Fruit fly (Drosophila melanogaster): ENCODE measurements around the gene sfl.

DNA sequence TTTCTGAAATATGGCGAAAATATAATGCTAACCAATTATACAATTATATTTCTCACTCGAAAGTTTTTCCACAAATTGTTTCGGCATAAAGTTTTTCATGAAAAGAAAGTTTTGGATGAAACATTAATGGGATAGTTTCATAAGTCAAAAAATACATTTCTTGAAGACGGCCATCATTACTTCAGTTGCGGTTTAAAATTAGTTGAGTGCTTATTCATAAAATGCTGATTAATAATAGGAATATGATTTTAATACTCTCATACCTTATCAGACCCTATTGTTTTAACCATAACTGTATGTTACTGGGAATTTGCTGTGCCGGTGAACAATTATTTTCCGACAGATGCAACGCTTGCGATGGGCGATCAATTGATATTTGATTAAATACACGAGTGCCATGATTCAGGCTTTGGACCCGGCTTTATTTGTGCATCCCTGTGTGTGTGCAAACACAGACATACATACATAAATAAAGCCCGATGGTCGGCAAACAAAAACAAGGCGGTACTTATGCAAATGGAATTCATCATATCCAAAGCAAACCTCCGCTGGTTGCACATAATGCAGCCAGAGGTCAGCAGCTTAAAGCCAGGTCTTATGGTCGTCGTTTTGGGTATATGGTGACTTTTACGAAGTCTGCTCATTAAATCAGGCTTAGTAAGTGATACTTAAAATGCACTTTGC, 58.7 kb downstream of the sfl start:
- TF ChIP-seq rn (GFP tag; IDR thresholded peaks at IDR 0.05) (no peak), Pif1B (GFP tag; optimal IDR thresholded peaks at IDR 0.05) (no peak), CG32121 (GFP tag; IDR thresholded peaks at IDR 0.05) (no peak), CG14655 (GFP tag; optimal IDR thresholded peaks at IDR 0.05) (no peak), CG12605 (GFP tag; IDR thresholded peaks at IDR 0.05) (no peak), Pif1A (GFP tag; optimal IDR thresholded peaks at IDR 0.05) (peak; percentile 3), CG17806 (tag; optimal IDR thresholded peaks at IDR 0.05) (no peak), EcR (GFP tag; optimal IDR thresholded peaks at IDR 0.05) (no peak), CG4496 (GFP tag; IDR thresholded peaks at IDR 0.05) (no peak), gl (tag; optimal IDR thresholded peaks at IDR 0.05) (no peak), CG8301 (tag; optimal IDR thresholded peaks at IDR 0.05) (no peak), Ets98B (GFP tag; IDR thresholded peaks at IDR 0.05) (no peak), Snoo (tag; optimal IDR thresholded peaks at IDR 0.05) (no peak), CG13204 (GFP tag; optimal IDR thresholded peaks at IDR 0.05) (no peak)

Measured in whole organism, pupa.